Fruit fly (Drosophila melanogaster): ENCODE measurements around the gene PrBP.

PrBP gene

dm6 chr2L:8715454-8715853, 29.7 kb upstream of the PrBP start (continued):
- TF ChIP-seq ssp (GFP tag; IDR thresholded peaks at IDR 0.05) (no peak), gce (GFP tag; IDR thresholded peaks at IDR 0.05) (no peak), ci (GFP tag; IDR thresholded peaks at IDR 0.05) (peak; percentile 48; the same call in 1 of the 3 replicates), tna (GFP tag; IDR thresholded peaks at IDR 0.05; ENCODE audit: partially characterized antibody) (no peak), CG6175 (GFP tag; IDR thresholded peaks at IDR 0.05) (no peak), bigmax (GFP tag; optimal IDR thresholded peaks at IDR 0.05) (no peak), Max (GFP tag; optimal IDR thresholded peaks at IDR 0.05) (no peak), Med (GFP tag) (peak; percentile 59), H2.0 (GFP tag; IDR thresholded peaks at IDR 0.05) (no peak), Lhr (GFP tag; optimal IDR thresholded peaks at IDR 0.05) (no peak), Ptx1 (GFP tag; IDR thresholded peaks at IDR 0.05) (no peak), Sox100B (GFP tag; optimal IDR thresholded peaks at IDR 0.05) (no peak), CG1024 (GFP tag; IDR thresholded peaks at IDR 0.05) (no peak), sc (optimal IDR thresholded peaks at IDR 0.05) (no peak), sc (GFP tag; optimal IDR thresholded peaks at IDR 0.05) (no peak), p53 (GFP tag; optimal IDR thresholded peaks at IDR 0.05) (no peak), CG14441 (GFP tag; IDR thresholded peaks at IDR 0.05) (no peak), run (tag; optimal IDR thresholded peaks at IDR 0.05) (peak; percentile 44), CG6765 (GFP tag; optimal IDR thresholded peaks at IDR 0.05) (peak; percentile 21), Dip2 (GFP tag; IDR thresholded peaks at IDR 0.05) (no peak), fu2 (GFP tag; optimal IDR thresholded peaks at IDR 0.05) (no peak), tap (tag; optimal IDR thresholded peaks at IDR 0.05) (no peak)

DNA sequence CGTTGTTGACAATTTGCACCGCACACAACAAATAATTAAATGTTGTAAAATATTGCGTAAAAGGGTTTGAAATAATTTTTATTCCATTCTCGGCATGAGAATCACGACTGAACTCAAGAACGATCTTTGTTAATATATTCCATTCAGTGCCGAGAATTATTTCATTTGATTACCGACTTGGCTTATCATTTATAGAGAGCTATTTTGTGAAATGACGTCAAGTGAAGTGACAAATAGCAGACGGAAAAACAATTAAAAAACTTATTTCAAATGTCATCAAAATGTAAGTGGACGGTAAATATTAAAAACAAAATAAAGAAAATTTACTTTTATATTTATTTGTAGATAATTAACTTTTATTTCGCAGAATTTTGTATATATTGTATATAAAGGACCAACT, 28.8 kb upstream of the PrBP start:
- TF ChIP-seq Pdp1 (GFP tag; optimal IDR thresholded peaks at IDR 0.05) (peak in 1 of 2 experiments; percentile 23), CG4424 (GFP tag; optimal IDR thresholded peaks at IDR 0.05) (no peak), CG14965 (GFP tag; optimal IDR thresholded peaks at IDR 0.05; ENCODE audit: borderline replicate concordance) (no peak)

dm6 chr2L:8709413-8709812, 23.7 kb upstream of the PrBP start, which contains the start of gene Hnf4:
TSS of gene Hnf4 (minus strand) at chr2L:8709611.
- TF ChIP-seq CG12942 (GFP tag; optimal IDR thresholded peaks at IDR 0.05) (no peak), CTCF (GFP tag; optimal IDR thresholded peaks at IDR 0.05) (peak; percentile 20), Lhr (GFP tag; optimal IDR thresholded peaks at IDR 0.05) (peak; percentile 39), CG5180 (GFP tag; optimal IDR thresholded peaks at IDR 0.05) (no peak), pros (GFP tag; optimal IDR thresholded peaks at IDR 0.05) (no peak), Hmr (GFP tag; optimal IDR thresholded peaks at IDR 0.05) (peak; percentile 18), Aef1 (GFP tag; IDR thresholded peaks at IDR 0.05) (no peak), CG12744 (GFP tag; optimal IDR thresholded peaks at IDR 0.05) (peak; percentile 14), ftz-f1 (GFP tag; optimal IDR thresholded peaks at IDR 0.05) (no peak), croc (GFP tag; conservative IDR thresholded peaks at IDR 0.05) (no peak), NFAT (GFP tag; IDR thresholded peaks at IDR 0.05) (no peak), NC2α (GFP tag; optimal IDR thresholded peaks at IDR 0.05) (no peak), row (GFP tag; IDR thresholded peaks at IDR 0.05) (no peak), Bteb2 (GFP tag; optimal IDR thresholded peaks at IDR 0.05) (no peak), CG8290 (GFP tag; optimal IDR thresholded peaks at IDR 0.05) (no peak), CG8290 (tag; optimal IDR thresholded peaks at IDR 0.05) (peak in 1 of 2 experiments; percentile 30), phol (tag; optimal IDR thresholded peaks at IDR 0.05) (no peak), CG7987 (GFP tag; optimal IDR thresholded peaks at IDR 0.05) (peak; percentile 6), Ets65A (GFP tag) (no peak), NC2β (GFP tag; optimal IDR thresholded peaks at IDR 0.05) (no peak), pum (GFP tag; optimal IDR thresholded peaks at IDR 0.05) (no peak), CG8388 (GFP tag; optimal IDR thresholded peaks at IDR 0.05) (no peak), CG42726 (GFP tag; IDR thresholded peaks at IDR 0.05; ENCODE audit: partially characterized antibody) (no peak), CG17359 (tag; optimal IDR thresholded peaks at IDR 0.05) (no peak), zen2 (GFP tag; IDR thresholded peaks at IDR 0.05; ENCODE audit: partially characterized antibody) (no peak), Dip3 (GFP tag; optimal IDR thresholded peaks at IDR 0.05) (no peak), tgo (GFP tag; IDR thresholded peaks at IDR 0.05) (no peak), CG31365 (tag; optimal IDR thresholded peaks at IDR 0.05) (no peak)

Data from whole organism, embryonic.